2 fruit fly cellular contexts compared by ENCODE assay signal in the genomic region with DNA sequence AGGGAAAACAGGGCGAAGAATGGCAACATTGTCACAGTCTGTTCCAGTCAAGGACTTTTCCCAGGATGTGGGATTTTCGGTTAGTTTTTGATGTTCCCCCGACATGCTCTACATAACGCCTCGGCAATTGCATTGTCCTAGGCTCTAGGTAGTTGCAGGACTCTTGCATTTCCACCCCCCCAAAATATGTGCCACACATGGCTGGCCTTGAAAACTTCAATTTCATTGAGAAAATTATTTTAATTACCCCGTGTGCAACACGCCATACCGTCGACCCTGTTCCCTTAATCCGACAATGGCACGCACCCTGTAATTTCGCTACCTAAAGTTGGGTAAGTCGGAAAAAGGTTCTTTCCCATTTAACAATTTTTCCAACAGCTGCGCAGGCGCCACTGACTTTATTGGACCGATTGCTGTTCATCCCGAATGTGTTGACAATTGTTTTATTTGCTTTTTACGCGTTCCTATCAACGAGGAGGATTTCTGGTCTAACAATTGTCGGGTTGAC.
TF ChIP-seq lines count a peak whose summit lies in the region.

No protein-coding gene starts in this region.

- no peak for TF ChIP-seq CTCF in whole organism, embryonic (GFP tag; optimal IDR thresholded peaks at IDR 0.05; lab: Kevin White, UChicago)

TF ChIP-seq in whole organism, embryonic, 481 proteins besides CTCF, POLR2A, EP300 and RAD21:
- TF ChIP-seq oc (tag; optimal IDR thresholded peaks at IDR 0.05; lab: Kevin White, UChicago) (peak; percentile 8), vvl (GFP tag; IDR thresholded peaks at IDR 0.05; lab: Robert Waterston, UW) (no peak), gsb-n (tag; optimal IDR thresholded peaks at IDR 0.05; lab: Kevin White, UChicago) (peak; percentile 14), pros (GFP tag; optimal IDR thresholded peaks at IDR 0.05; lab: Kevin White, UChicago) (peak; percentile 87), CG30431 (GFP tag; optimal IDR thresholded peaks at IDR 0.05; lab: Kevin White, UChicago) (no peak), insv (GFP tag; optimal IDR thresholded peaks at IDR 0.05; lab: Kevin White, UChicago) (peak in 1 of 2 experiments; percentile 10), CG15479 (GFP tag; optimal IDR thresholded peaks at IDR 0.05; lab: Kevin White, UChicago) (peak; percentile 9), tll (GFP tag; optimal IDR thresholded peaks at IDR 0.05; lab: Kevin White, UChicago) (peak in 1 of 2 experiments; percentile 69), row (GFP tag; IDR thresholded peaks at IDR 0.05; lab: Robert Waterston, UW) (no peak), hkb (optimal IDR thresholded peaks at IDR 0.05; lab: Kevin White, UChicago) (no peak), hkb (GFP tag; IDR thresholded peaks at IDR 0.05; lab: Robert Waterston, UW) (no peak), ara (GFP tag; IDR thresholded peaks at IDR 0.05; lab: Robert Waterston, UW) (no peak), Scr (GFP tag; IDR thresholded peaks at IDR 0.05; lab: Robert Waterston, UW; ENCODE audit: partially characterized antibody) (no peak), twi (tag; optimal IDR thresholded peaks at IDR 0.05; lab: Kevin White, UChicago) (peak; percentile 93), zen (tag; optimal IDR thresholded peaks at IDR 0.05; lab: Kevin White, UChicago) (peak; percentile 22), sim (GFP tag; IDR thresholded peaks at IDR 0.05; lab: Robert Waterston, UW) (no peak), cad (GFP tag; optimal IDR thresholded peaks at IDR 0.05; lab: Kevin White, UChicago) (peak; percentile 0), nerfin-1 (tag; optimal IDR thresholded peaks at IDR 0.05; lab: Kevin White, UChicago) (peak; percentile 3), kni (GFP tag; optimal IDR thresholded peaks at IDR 0.05; lab: Kevin White, UChicago) (peak; percentile 42), H15 (GFP tag; IDR thresholded peaks at IDR 0.05; lab: Robert Waterston, UW) (no peak)

TF ChIP-seq in whole organism, wandering third instar larva, 38 proteins besides CTCF, POLR2A, EP300 and RAD21:
- TF ChIP-seq foxo (GFP tag; optimal IDR thresholded peaks at IDR 0.05; lab: Kevin White, UChicago), result no peak
- TF ChIP-seq Dfd (GFP tag; optimal IDR thresholded peaks at IDR 0.05; lab: Kevin White, UChicago), result peak; percentile 15
- no peak for TF ChIP-seq Abd-B (GFP tag; optimal IDR thresholded peaks at IDR 0.05; lab: Kevin White, UChicago)
- no peak for TF ChIP-seq Jra (GFP tag; optimal IDR thresholded peaks at IDR 0.05; lab: Kevin White, UChicago)
- no peak for TF ChIP-seq HLH106 (tag; optimal IDR thresholded peaks at IDR 0.05; lab: Kevin White, UChicago)
